Worm (Caenorhabditis elegans) whole organism, mixed stage, embryonic: Measurements from ENCODE around the gene srbc-20.

Experiments used
- bed-3 ChIP-seq: fragments of 200-800 bp; sonication (Bioruptor generic); optimal IDR thresholded peaks from 3 replicates; lab custom pipeline; 2018; ENCODE audit warnings: mild to moderate bottlenecking, missing genetic modification characterization, moderate library complexity, missing compliant biosample characterization
- blmp-1 ChIP-seq: fragments of 150-350 bp; optimal IDR thresholded peaks from 2 replicates; lab custom pipeline; 2014; ENCODE audit warnings: missing biosample characterization, missing genetic modification characterization
- ceh-39 ChIP-seq: fragments of 150-350 bp; optimal IDR thresholded peaks from 2 replicates; lab custom pipeline; 2014; ENCODE audit warnings: missing biosample characterization, missing genetic modification characterization
- ceh-43 ChIP-seq: fragments of 200-800 bp; sonication (Bioruptor generic); optimal IDR thresholded peaks from 2 replicates; lab custom pipeline; 2018; ENCODE audit warnings: mild to moderate bottlenecking, missing genetic modification characterization, moderate library complexity, missing compliant biosample characterization
- ceh-83 ChIP-seq: fragments of 200-800 bp; sonication (Bioruptor generic); optimal IDR thresholded peaks from 2 replicates; lab custom pipeline; 2018; ENCODE audit warnings: mild to moderate bottlenecking, missing genetic modification characterization, missing compliant biosample characterization
- ces-1 ChIP-seq: fragments of 150-350 bp; optimal IDR thresholded peaks from 2 replicates; lab custom pipeline; 2014; ENCODE audit warnings: missing biosample characterization, missing genetic modification reagents, missing genetic modification characterization
- cnd-1 ChIP-seq: fragments of 200-800 bp; sonication (Bioruptor generic); optimal IDR thresholded peaks from 2 replicates; lab custom pipeline; 2018; ENCODE audit warnings: mild to moderate bottlenecking, missing genetic modification characterization, missing compliant biosample characterization
- drap-1 ChIP-seq: fragments of 200-800 bp; sonication (Bioruptor generic); optimal IDR thresholded peaks from 3 replicates; lab custom pipeline; 2018; ENCODE audit warnings: mild to moderate bottlenecking, missing genetic modification characterization, missing compliant biosample characterization
- elt-1 ChIP-seq: sonication (generic microtip); optimal IDR thresholded peaks from 2 replicates; lab custom pipeline; 2017; ENCODE audit warnings: missing genetic modification characterization, mild to moderate bottlenecking, missing compliant biosample characterization, antibody characterized with exemption, moderate library complexity, borderline replicate concordance; ENCODE audit not compliant: insufficient read depth
- elt-3 ChIP-seq: fragments of 150-350 bp; optimal IDR thresholded peaks from 2 replicates; lab custom pipeline; 2014; ENCODE audit warnings: missing biosample characterization, missing genetic modification characterization
- flh-1 ChIP-seq: fragments of 200-800 bp; sonication (Bioruptor generic); optimal IDR thresholded peaks from 2 replicates; lab custom pipeline; 2018; ENCODE audit warnings: mild to moderate bottlenecking, missing genetic modification characterization, moderate library complexity, missing compliant biosample characterization
- ham-2 ChIP-seq: fragments of 200-800 bp; sonication (Bioruptor generic); optimal IDR thresholded peaks from 2 replicates; lab custom pipeline; 2018; ENCODE audit warnings: mild to moderate bottlenecking, missing genetic modification characterization, missing compliant biosample characterization
- hlh-1 ChIP-seq: fragments of 150-350 bp; optimal IDR thresholded peaks from 2 replicates; lab custom pipeline; 2014; ENCODE audit warnings: missing biosample characterization, missing genetic modification reagents, missing genetic modification characterization
- lin-13 ChIP-seq: fragments of 150-350 bp; optimal IDR thresholded peaks from 2 replicates; lab custom pipeline; 2014; ENCODE audit warnings: missing biosample characterization, missing genetic modification characterization
- lin-32 ChIP-seq: fragments of 200-800 bp; sonication (Bioruptor generic); optimal IDR thresholded peaks from 2 replicates; lab custom pipeline; 2018; ENCODE audit warnings: mild to moderate bottlenecking, missing genetic modification characterization, missing compliant biosample characterization
- lsy-2 ChIP-seq: fragments of 150-350 bp; optimal IDR thresholded peaks from 2 replicates; lab custom pipeline; 2014; ENCODE audit warnings: missing biosample characterization, missing genetic modification characterization
- mab-5 ChIP-seq: fragments of 150-350 bp; optimal IDR thresholded peaks from 2 replicates; lab custom pipeline; 2014; ENCODE audit warnings: missing biosample characterization, missing genetic modification characterization
- mep-1 ChIP-seq: fragments of 150-350 bp; optimal IDR thresholded peaks from 2 replicates; lab custom pipeline; 2017; ENCODE audit warnings: missing biosample characterization, missing genetic modification reagents, missing genetic modification characterization, inconsistent platforms
- mls-2 ChIP-seq: sonication (generic microtip); optimal IDR thresholded peaks from 2 replicates; lab custom pipeline; 2016; ENCODE audit warnings: mild to moderate bottlenecking, missing genetic modification characterization, moderate library complexity, missing compliant biosample characterization
- nhr-12 ChIP-seq: fragments of 150-350 bp; optimal IDR thresholded peaks from 2 replicates; lab custom pipeline; 2014; ENCODE audit warnings: missing biosample characterization, missing genetic modification characterization
- nhr-2 ChIP-seq: fragments of 150-350 bp; optimal IDR thresholded peaks from 2 replicates; lab custom pipeline; 2014; ENCODE audit warnings: missing biosample characterization, missing genetic modification characterization
- nhr-237 ChIP-seq: fragments of 150-350 bp; optimal IDR thresholded peaks from 2 replicates; lab custom pipeline; 2014; ENCODE audit warnings: missing biosample characterization, missing genetic modification characterization
- nhr-28 ChIP-seq: fragments of 150-350 bp; optimal IDR thresholded peaks from 2 replicates; lab custom pipeline; 2014; ENCODE audit warnings: missing biosample characterization, missing genetic modification characterization
- nhr-76 ChIP-seq: sonication (generic microtip); optimal IDR thresholded peaks from 2 replicates; lab custom pipeline; 2017; ENCODE audit warnings: missing biosample characterization, missing genetic modification characterization
- pha-4 ChIP-seq: fragments of 150-350 bp; optimal IDR thresholded peaks from 2 replicates; lab custom pipeline; 2018; ENCODE audit warnings: missing biosample characterization, missing genetic modification reagents, missing genetic modification characterization
- sem-2 ChIP-seq: fragments of 200-800 bp; sonication (Bioruptor generic); optimal IDR thresholded peaks from 2 replicates; lab custom pipeline; 2018; ENCODE audit warnings: mild to moderate bottlenecking, missing genetic modification characterization, missing compliant biosample characterization
- snpc-4 ChIP-seq: fragments of 150-350 bp; optimal IDR thresholded peaks from 2 replicates; lab custom pipeline; 2014; ENCODE audit warnings: missing biosample characterization, missing genetic modification characterization
- sptf-1 ChIP-seq: sonication (generic microtip); optimal IDR thresholded peaks from 2 replicates; lab custom pipeline; 2017; ENCODE audit warnings: mild to moderate bottlenecking, missing genetic modification characterization, moderate library complexity, missing compliant biosample characterization
- unc-120 ChIP-seq: sonication (generic microtip); optimal IDR thresholded peaks from 2 replicates; lab custom pipeline; 2017; ENCODE audit warnings: missing genetic modification characterization, missing compliant biosample characterization; ENCODE audit not compliant: poor library complexity, severe bottlenecking
- unc-39 ChIP-seq: fragments of 150-350 bp; optimal IDR thresholded peaks from 2 replicates; lab custom pipeline; 2014; ENCODE audit warnings: missing biosample characterization, missing genetic modification characterization
- unc-62 ChIP-seq: fragments of 150-350 bp; optimal IDR thresholded peaks from 2 replicates; lab custom pipeline; 2014; ENCODE audit warnings: missing biosample characterization, missing genetic modification reagents, missing genetic modification characterization
- zip-8 ChIP-seq: fragments of 150-350 bp; optimal IDR thresholded peaks from 2 replicates; lab custom pipeline; 2014; ENCODE audit warnings: missing biosample characterization, missing genetic modification characterization
- ztf-11 ChIP-seq: fragments of 150-350 bp; optimal IDR thresholded peaks from 2 replicates; lab custom pipeline; 2014; ENCODE audit warnings: missing biosample characterization, missing genetic modification characterization

Gene srbc-20

ce11 chrV:2185486-2185885, 38.6 kb downstream of the srbc-20 start:
- TF ChIP-seq sptf-1 (no peak), elt-3 (tag; lab: Kevin White, UChicago) (no peak), bed-3 (no peak), lin-32 (GFP tag; lab: Kevin White, UChicago) (no peak), sem-2 (GFP tag; lab: Kevin White, UChicago) (no peak), elt-1 (tag; lab: Kevin White, UChicago) (no peak), unc-39 (no peak), mab-5 (tag; lab: Kevin White, UChicago) (no peak)

- no peak for TF ChIP-seq nhr-28 (tag; lab: Kevin White, UChicago)
- TF ChIP-seq pha-4 (tag; lab: Kevin White, UChicago) = no peak
- no peak for TF ChIP-seq lsy-2 (tag; lab: Kevin White, UChicago)
- no peak for TF ChIP-seq snpc-4
- no peak for TF ChIP-seq ces-1 (GFP tag; lab: Kevin White, UChicago)
- no peak for TF ChIP-seq unc-62
- no peak for TF ChIP-seq zip-8
- TF ChIP-seq nhr-12 (tag; lab: Kevin White, UChicago) = no peak
- TF ChIP-seq nhr-76 (tag; lab: Kevin White, UChicago) = no peak
These were observed 41.0 kb downstream of the srbc-20 start, which contains the start of gene Y5H2B.3 for ce11 chrV:2187864-2188345. Gene Y5H2B.3, plus strand, starts transcription at chrV:2188295.

ce11 chrV:2190383-2190782, 43.5 kb downstream of the srbc-20 start:
- TF ChIP-seq pha-4 (tag; lab: Kevin White, UChicago) (no peak), nhr-12 (tag; lab: Kevin White, UChicago) (no peak), nhr-2 (tag; lab: Kevin White, UChicago) (no peak), mab-5 (tag; lab: Kevin White, UChicago) (no peak), blmp-1 (tag; lab: Kevin White, UChicago) (no peak), drap-1 (GFP tag; lab: Kevin White, UChicago) (no peak), zip-8 (no peak), ztf-11 (no peak), ham-2 (GFP tag; lab: Kevin White, UChicago) (no peak), ceh-39 (tag; lab: Kevin White, UChicago) (no peak)
- TF ChIP-seq, all 35 proteins: peak for 0

ce11 chrV:2191122-2191521, 44.2 kb downstream of the srbc-20 start, which contains the start of gene srbc-42:
Gene srbc-42, minus strand, starts transcription at chrV:2191222.
- TF ChIP-seq ceh-43 (GFP tag; lab: Kevin White, UChicago) = no peak
- no peak for TF ChIP-seq elt-3 (tag; lab: Kevin White, UChicago)
- no peak for TF ChIP-seq nhr-2 (tag; lab: Kevin White, UChicago)
- no peak for TF ChIP-seq mls-2 (tag; lab: Kevin White, UChicago)
- TF ChIP-seq lin-32 (GFP tag; lab: Kevin White, UChicago) = no peak
- no peak for TF ChIP-seq unc-120 (tag; lab: Kevin White, UChicago)
- TF ChIP-seq cnd-1 = no peak
- TF ChIP-seq sptf-1 = no peak
- no peak for TF ChIP-seq flh-1
- TF ChIP-seq unc-62 = no peak
- TF ChIP-seq pha-4 (tag; lab: Kevin White, UChicago) = no peak
- no peak for TF ChIP-seq lsy-2 (tag; lab: Kevin White, UChicago)
- no peak for TF ChIP-seq sem-2 (GFP tag; lab: Kevin White, UChicago)
- TF ChIP-seq drap-1 (GFP tag; lab: Kevin White, UChicago) = no peak
- no peak for TF ChIP-seq mep-1 (tag; lab: Kevin White, UChicago)
- no peak for TF ChIP-seq unc-39
- no peak for TF ChIP-seq ztf-11
- TF ChIP-seq lin-13 (tag; lab: Kevin White, UChicago) = no peak
- TF ChIP-seq nhr-237 (tag; lab: Kevin White, UChicago) = no peak
- TF ChIP-seq, all 35 proteins: peak for 0

ce11 chrV:2192117-2192516, 45.2 kb downstream of the srbc-20 start, which contains the start of gene nhr-13:
Gene nhr-13, plus strand, starts transcription at chrV:2192485.
- no peak for TF ChIP-seq mab-5 (tag; lab: Kevin White, UChicago)
- TF ChIP-seq hlh-1 (tag; lab: Kevin White, UChicago) = no peak
- no peak for TF ChIP-seq ceh-43 (GFP tag; lab: Kevin White, UChicago)
- no peak for TF ChIP-seq pha-4 (tag; lab: Kevin White, UChicago)
- TF ChIP-seq nhr-2 (tag; lab: Kevin White, UChicago) = no peak
- no peak for TF ChIP-seq unc-39
- TF ChIP-seq snpc-4 = no peak
- no peak for TF ChIP-seq ceh-83 (GFP tag; lab: Kevin White, UChicago)
- no peak for TF ChIP-seq elt-3 (tag; lab: Kevin White, UChicago)
- TF ChIP-seq lin-32 (GFP tag; lab: Kevin White, UChicago) = no peak
- TF ChIP-seq ces-1 (GFP tag; lab: Kevin White, UChicago) = no peak
- TF ChIP-seq ceh-39 (tag; lab: Kevin White, UChicago) = no peak
- TF ChIP-seq lin-13 (tag; lab: Kevin White, UChicago) = no peak
- no peak for TF ChIP-seq flh-1
- no peak for TF ChIP-seq nhr-12 (tag; lab: Kevin White, UChicago)
- no peak for TF ChIP-seq nhr-237 (tag; lab: Kevin White, UChicago)
- TF ChIP-seq sem-2 (GFP tag; lab: Kevin White, UChicago) = no peak
- no peak for TF ChIP-seq sptf-1
- TF ChIP-seq lsy-2 (tag; lab: Kevin White, UChicago) = no peak
- no peak for TF ChIP-seq nhr-76 (tag; lab: Kevin White, UChicago)
- TF ChIP-seq, all 35 proteins: peak for 0
